Worm (Caenorhabditis elegans) whole organism, young adult: ENCODE data around the gene kmo-1.
"Not testable (repeated sequence)": the region's sequence is repeated elsewhere in the genome, so short reads cannot be mapped to it uniquely, and the experiment has no call there.

Experiments
- Y53G8AR.9 ChIP-seq: fragments of 200-800 bp; sonication (Bioruptor generic); conservative IDR thresholded peaks from 2 replicates; pipeline ENCODE4 v1.3.6; 2022; ENCODE audit warnings: missing genetic modification reagents, missing genetic modification characterization, missing compliant biosample characterization
- atf-7 ChIP-seq: sonication (generic microtip); optimal IDR thresholded peaks from 2 replicates; lab custom pipeline; 2017; ENCODE audit warnings: mild to moderate bottlenecking, missing genetic modification characterization, missing compliant biosample characterization
- efl-1 ChIP-seq: fragments of 150-350 bp; optimal IDR thresholded peaks from 2 replicates; lab custom pipeline; 2014; ENCODE audit warnings: missing biosample characterization, missing genetic modification reagents, missing genetic modification characterization
- ets-4 ChIP-seq: fragments of 200-800 bp; sonication (Bioruptor generic); optimal IDR thresholded peaks from 2 replicates; lab custom pipeline; 2018; ENCODE audit warnings: mild to moderate bottlenecking, missing genetic modification characterization, missing compliant biosample characterization
- him-1 ChIP-seq: sonication (generic microtip); optimal IDR thresholded peaks from 2 replicates; lab custom pipeline; 2016; ENCODE audit warnings: missing genotype, missing genetic modification reagents, missing genetic modification characterization, missing compliant biosample characterization
- lin-40 ChIP-seq: sonication (generic microtip); optimal IDR thresholded peaks from 2 replicates; lab custom pipeline; 2016; ENCODE audit warnings: missing genetic modification characterization, mild to moderate bottlenecking, missing compliant biosample characterization, missing genotype, missing genetic modification reagents
- snpc-4 ChIP-seq, 5 experiments: fragments of 150-350 bp in 1 of 5; sonication (generic microtip) in 4 of 5; optimal IDR thresholded peaks; 2 replicates each; lab custom pipeline; 2014 to 2018; ENCODE audit warnings: missing genetic modification characterization in 5 of 5, missing biosample characterization in 3 of 5, antibody characterized with exemption in 2 of 5, mild to moderate bottlenecking in 2 of 5, missing compliant biosample characterization in 2 of 5, missing genotype in 2 of 5, moderate library complexity in 2 of 5, missing genetic modification reagents in 1 of 5
- tlf-1 ChIP-seq: fragments of 200-800 bp; sonication (Bioruptor generic); optimal IDR thresholded peaks from 2 replicates; lab custom pipeline; 2018; ENCODE audit warnings: mild to moderate bottlenecking, missing genetic modification characterization, missing compliant biosample characterization

DNA sequence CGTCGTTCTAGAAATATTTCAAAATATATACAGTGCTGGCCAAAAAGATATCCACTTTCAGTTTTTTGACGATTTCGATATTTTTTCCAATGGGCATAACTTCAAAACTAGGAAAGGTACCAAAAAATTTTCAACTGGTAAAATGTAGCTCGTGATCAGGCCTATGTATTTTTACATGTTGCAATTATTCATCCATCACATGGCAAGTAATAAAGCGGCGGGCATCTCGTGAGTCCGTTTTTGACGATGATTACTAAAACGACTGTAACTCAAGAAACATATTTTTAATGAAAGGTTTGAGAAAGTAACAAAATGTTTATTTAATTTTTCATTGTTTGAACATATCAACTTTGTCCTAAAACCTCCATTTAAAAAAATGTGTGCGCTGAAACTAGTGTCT lies 50.3 kb downstream of the kmo-1 start, which contains the start of gene F10C2.3:
- TF ChIP-seq tlf-1 (GFP tag; lab: Kevin White, UChicago); lin-40 (tag; lab: Kevin White, UChicago); snpc-4 (GFP tag; optimal IDR thresholded peaks at IDR 0.05; lab: Kevin White, UChicago); snpc-4 (tag; optimal IDR thresholded peaks at IDR 0.05; lab: Kevin White, UChicago); atf-7 (tag; lab: Kevin White, UChicago); Y53G8AR.9 (GFP tag; lab: Robert Waterston, UW); him-1; efl-1; ets-4 (GFP tag; lab: Kevin White, UChicago): not testable (repeated sequence)
